Worm (Caenorhabditis elegans): Measurements from ENCODE around the gene lpr-2.

lpr-2 gene

ce11 chrIV:11822454-11822853 is 43.4 kb downstream of the lpr-2 start (continued):
- TF ChIP-seq mel-28 (tag; optimal IDR thresholded peaks at IDR 0.05; ENCODE audit: borderline replicate concordance): no peak
- peak; percentile 50; the same call in 1 of the 2 replicates for TF ChIP-seq rcor-1 (GFP tag; IDR thresholded peaks at IDR 0.05)
- peak in 2 of 3 experiments; percentile 42 to 61 for TF ChIP-seq lin-35 (GFP tag; optimal IDR thresholded peaks at IDR 0.05)
- TF ChIP-seq mes-4 (tag; optimal IDR thresholded peaks at IDR 0.05): no peak
- peak; percentile 76; the same call in 1 of the 2 replicates for TF ChIP-seq B0019.2 (GFP tag; conservative IDR thresholded peaks at IDR 0.05)
- peak; percentile 8; the same call in 1 of the 2 replicates for TF ChIP-seq Y53G8AR.9 (GFP tag; conservative IDR thresholded peaks at IDR 0.05)
- TF ChIP-seq F23B12.7 (tag; optimal IDR thresholded peaks at IDR 0.05; ENCODE audit: insufficient read depth): peak; percentile 61
- TF ChIP-seq dox-1 (GFP tag; IDR thresholded peaks at IDR 0.05): peak; percentile 54; the same call in 1 of the 2 replicates
- TF ChIP-seq lin-54 (GFP tag; optimal IDR thresholded peaks at IDR 0.05): peak; percentile 81
- TF ChIP-seq nfyb-1 (GFP tag; IDR thresholded peaks at IDR 0.05): no peak
- TF ChIP-seq ceh-91 (GFP tag; IDR thresholded peaks at IDR 0.05): peak; percentile 96
- TF ChIP-seq attf-6 (GFP tag; IDR thresholded peaks at IDR 0.05): peak; percentile 49; the same call in 1 of the 2 replicates
- TF ChIP-seq nhr-179 (tag; optimal IDR thresholded peaks at IDR 0.05): no peak
- TF ChIP-seq ztf-26 (tag; optimal IDR thresholded peaks at IDR 0.05): no peak
- no peak for TF ChIP-seq B0336.3 (GFP tag; IDR thresholded peaks at IDR 0.05)
- no peak for TF ChIP-seq rpc-1 (optimal IDR thresholded peaks at IDR 0.05)
- no peak for TF ChIP-seq rpc-1 (tag; optimal IDR thresholded peaks at IDR 0.05)
- no peak for TF ChIP-seq egrh-3 (GFP tag; IDR thresholded peaks at IDR 0.05)
- peak; percentile 65 for TF ChIP-seq tlf-1 (GFP tag; optimal IDR thresholded peaks at IDR 0.05)
- TF ChIP-seq madf-3 (GFP tag; IDR thresholded peaks at IDR 0.05): peak; percentile 74; the same call in 1 of the 2 replicates
- TF ChIP-seq let-607 (tag; optimal IDR thresholded peaks at IDR 0.05): no peak
- no peak for TF ChIP-seq ceh-79 (tag; optimal IDR thresholded peaks at IDR 0.05)
- no peak for TF ChIP-seq Y53F4B.3 (GFP tag; IDR thresholded peaks at IDR 0.05)
- no peak for TF ChIP-seq F37B4.10 (GFP tag; IDR thresholded peaks at IDR 0.05)
- peak; percentile 50; the same call in 1 of the 2 replicates for TF ChIP-seq C17E4.6 (GFP tag; IDR thresholded peaks at IDR 0.05)
- no peak for TF ChIP-seq Y56A3A.18 (GFP tag; IDR thresholded peaks at IDR 0.05)
- TF ChIP-seq unc-130 (GFP tag; optimal IDR thresholded peaks at IDR 0.05): peak; percentile 36
- TF ChIP-seq dpl-1 (GFP tag; optimal IDR thresholded peaks at IDR 0.05): peak; percentile 94
- TF ChIP-seq pha-4 (tag; optimal IDR thresholded peaks at IDR 0.05): no peak
- no peak for TF ChIP-seq K11D2.4 (GFP tag; IDR thresholded peaks at IDR 0.05)
- peak; percentile 96 for TF ChIP-seq hsf-1 (GFP tag; IDR thresholded peaks at IDR 0.05)
- no peak for TF ChIP-seq sptf-2 (GFP tag; optimal IDR thresholded peaks at IDR 0.05)
- TF ChIP-seq B0035.1 (tag; optimal IDR thresholded peaks at IDR 0.05): no peak
- TF ChIP-seq C06A6.2 (GFP tag; conservative IDR thresholded peaks at IDR 0.05): no peak
- TF ChIP-seq attf-3 (GFP tag; conservative IDR thresholded peaks at IDR 0.05): no peak
- TF ChIP-seq F10E7.11 (tag; optimal IDR thresholded peaks at IDR 0.05): no peak
- no peak for TF ChIP-seq ccch-3 (GFP tag; optimal IDR thresholded peaks at IDR 0.05)
- TF ChIP-seq Y79H2A.3 (GFP tag; conservative IDR thresholded peaks at IDR 0.05): no peak
- TF ChIP-seq tbp1 (GFP tag; optimal IDR thresholded peaks at IDR 0.05): no peak
- peak; percentile 88 for TF ChIP-seq xnd-1 (tag; optimal IDR thresholded peaks at IDR 0.05)
- TF ChIP-seq lsl-1 (GFP tag; optimal IDR thresholded peaks at IDR 0.05): peak; percentile 73
- TF ChIP-seq hlh-12 (tag; optimal IDR thresholded peaks at IDR 0.05): no peak
- peak; percentile 94 for TF ChIP-seq F33H1.4 (GFP tag; IDR thresholded peaks at IDR 0.05)
- TF ChIP-seq nhr-80 (tag; optimal IDR thresholded peaks at IDR 0.05): no peak
- TF ChIP-seq lsy-27 (tag; optimal IDR thresholded peaks at IDR 0.05; ENCODE audit: borderline replicate concordance, insufficient read depth): no peak
- no peak for TF ChIP-seq ztf-18 (tag; optimal IDR thresholded peaks at IDR 0.05)
- TF ChIP-seq snpc-1.3 (tag; optimal IDR thresholded peaks at IDR 0.05; ENCODE audit: insufficient read depth): peak; percentile 26
